Worm (Caenorhabditis elegans) whole organism, L4 larva: ENCODE measurements around the gene Y62H9A.8.

Source experiments
- F49E8.2 ChIP-seq: sonication (generic microtip); optimal IDR thresholded peaks from 2 replicates; lab custom pipeline; 2016; ENCODE audit warnings: missing compliant biosample characterization, mild to moderate bottlenecking, missing genetic modification characterization, borderline replicate concordance
- T20F7.1 ChIP-seq: fragments of 200-800 bp; sonication (Bioruptor generic); optimal IDR thresholded peaks from 2 replicates; lab custom pipeline; 2018; ENCODE audit warnings: mild to moderate bottlenecking, missing genetic modification characterization, missing compliant biosample characterization
- Y105C5A.15 ChIP-seq: fragments of 200-800 bp; sonication (Bioruptor generic); IDR thresholded peaks from 2 replicates; pipeline ENCODE4 v1.3.6; 2022; ENCODE audit warnings: missing genetic modification characterization, missing compliant biosample characterization
- Y5F2A.4 ChIP-seq: fragments of 200-800 bp; sonication (Bioruptor generic); optimal IDR thresholded peaks from 2 replicates; lab custom pipeline; 2018; ENCODE audit warnings: mild to moderate bottlenecking, missing genetic modification characterization, missing compliant biosample characterization
- ZK546.5 ChIP-seq, 2 experiments: sonication (generic microtip); optimal IDR thresholded peaks; 2 replicates each; lab custom pipeline; 2017; ENCODE audit warnings: missing biosample characterization in 2 of 2, missing genetic modification characterization in 2 of 2
- aha-1 ChIP-seq: fragments of 150-350 bp; peaks from one replicate; lab custom pipeline; 2014; ENCODE audit warnings: missing biosample characterization, missing genetic modification characterization
- ceh-20 ChIP-seq: fragments of 200-800 bp; sonication (Bioruptor generic); IDR thresholded peaks from 2 replicates; pipeline ENCODE4 v1.3.6; 2022; ENCODE audit warnings: missing genetic modification reagents, missing genetic modification characterization, missing compliant biosample characterization
- cey-2 ChIP-seq: sonication (generic microtip); optimal IDR thresholded peaks from 3 replicates; lab custom pipeline; 2017; ENCODE audit warnings: missing genetic modification characterization, mild to moderate bottlenecking, missing compliant biosample characterization, antibody characterized with exemption, borderline replicate concordance; ENCODE audit not compliant: insufficient read depth
- daf-16 ChIP-seq, 3 experiments: sonication (generic microtip); optimal IDR thresholded peaks; 2 replicates each; lab custom pipeline; 2016 to 2017; ENCODE audit warnings: missing genetic modification characterization in 3 of 3, missing genetic modification reagents in 3 of 3, mild to moderate bottlenecking in 2 of 3, missing compliant biosample characterization in 2 of 3, missing biosample characterization in 1 of 3, moderate library complexity in 1 of 3
- dmd-6 ChIP-seq: fragments of 200-800 bp; sonication (Bioruptor generic); IDR thresholded peaks from 2 replicates; pipeline ENCODE4 v1.3.6; 2022; ENCODE audit warnings: missing genetic modification reagents, missing genetic modification characterization, missing compliant biosample characterization
- dmd-8 ChIP-seq: fragments of 200-800 bp; sonication (Bioruptor generic); IDR thresholded peaks from 2 replicates; pipeline ENCODE4 v1.3.6; 2022; ENCODE audit warnings: missing genetic modification characterization, missing compliant biosample characterization
- dmd-9 ChIP-seq: fragments of 200-800 bp; sonication (Bioruptor generic); IDR thresholded peaks from 2 replicates; pipeline ENCODE4 v1.3.6; 2022; ENCODE audit warnings: missing genetic modification reagents, missing genetic modification characterization, missing compliant biosample characterization
- dve-1 ChIP-seq: sonication (generic microtip); optimal IDR thresholded peaks from 2 replicates; lab custom pipeline; 2017; ENCODE audit warnings: antibody characterized with exemption, mild to moderate bottlenecking, missing genetic modification characterization, missing compliant biosample characterization; ENCODE audit not compliant: insufficient read depth
- gei-8 ChIP-seq: fragments of 200-800 bp; sonication (Bioruptor generic); optimal IDR thresholded peaks from 2 replicates; lab custom pipeline; 2018; ENCODE audit warnings: mild to moderate bottlenecking, missing genetic modification characterization, missing compliant biosample characterization
- hif-1 ChIP-seq, 2 experiments: sonication (generic microtip); optimal IDR thresholded peaks; 2 replicates each; lab custom pipeline; 2016 to 2017; ENCODE audit warnings: missing compliant biosample characterization in 2 of 2, missing genetic modification characterization in 2 of 2, missing genetic modification reagents in 2 of 2, missing genotype in 2 of 2, mild to moderate bottlenecking in 1 of 2
- lin-1 ChIP-seq: fragments of 200-800 bp; sonication (Bioruptor generic); IDR thresholded peaks from 2 replicates; pipeline ENCODE4 v1.3.6; 2022; ENCODE audit warnings: missing genetic modification reagents, missing genetic modification characterization, missing compliant biosample characterization
- lin-13 ChIP-seq: fragments of 150-350 bp; optimal IDR thresholded peaks from 2 replicates; lab custom pipeline; 2014; ENCODE audit warnings: missing biosample characterization, missing genetic modification reagents, missing genetic modification characterization
- lin-29 ChIP-seq: fragments of 200-800 bp; sonication (Bioruptor generic); IDR thresholded peaks from 2 replicates; pipeline ENCODE4 v1.3.6; 2022; ENCODE audit warnings: missing genetic modification reagents, missing genetic modification characterization, missing compliant biosample characterization
- mdl-1 ChIP-seq, 2 experiments: fragments of 150-350 bp in 1 of 2; sonication (generic microtip) in 1 of 2; optimal IDR thresholded peaks; 2 replicates each; lab custom pipeline; 2014 to 2017; ENCODE audit warnings: missing biosample characterization in 2 of 2, missing genetic modification characterization in 2 of 2
- mdt-29 ChIP-seq: fragments of 200-800 bp; sonication (Bioruptor generic); IDR thresholded peaks from 2 replicates; pipeline ENCODE4 v1.3.6; 2022; ENCODE audit warnings: missing genetic modification reagents, missing genetic modification characterization, missing compliant biosample characterization
- mxl-2 ChIP-seq: fragments of 200-800 bp; sonication (Bioruptor generic); conservative IDR thresholded peaks from 2 replicates; pipeline ENCODE4 v1.3.6; 2022; ENCODE audit warnings: missing genetic modification reagents, missing genetic modification characterization, missing compliant biosample characterization
- mxl-3 ChIP-seq: fragments of 200-800 bp; sonication (Bioruptor generic); optimal IDR thresholded peaks from 2 replicates; lab custom pipeline; 2018; ENCODE audit warnings: mild to moderate bottlenecking, missing genetic modification characterization, missing compliant biosample characterization
- nhr-102 ChIP-seq: sonication (generic microtip); optimal IDR thresholded peaks from 2 replicates; lab custom pipeline; 2016; ENCODE audit warnings: mild to moderate bottlenecking, missing genetic modification characterization, moderate library complexity, missing compliant biosample characterization
- nhr-111 ChIP-seq: fragments of 200-800 bp; sonication (Bioruptor generic); optimal IDR thresholded peaks from 2 replicates; lab custom pipeline; 2018; ENCODE audit warnings: mild to moderate bottlenecking, missing genetic modification characterization, missing compliant biosample characterization
- nhr-28 ChIP-seq: fragments of 150-350 bp; optimal IDR thresholded peaks from 2 replicates; lab custom pipeline; 2014; ENCODE audit warnings: missing biosample characterization, missing genetic modification characterization
- nhr-42 ChIP-seq: fragments of 200-800 bp; sonication (Bioruptor generic); IDR thresholded peaks from 2 replicates; pipeline ENCODE4 v1.3.6; 2022; ENCODE audit warnings: missing genetic modification characterization, missing compliant biosample characterization
- nhr-48 ChIP-seq: sonication (generic microtip); optimal IDR thresholded peaks from 2 replicates; lab custom pipeline; 2016; ENCODE audit warnings: mild to moderate bottlenecking, missing genetic modification characterization, missing compliant biosample characterization
- nhr-76 ChIP-seq: fragments of 150-350 bp; optimal IDR thresholded peaks from 2 replicates; lab custom pipeline; 2014; ENCODE audit warnings: missing biosample characterization, missing genetic modification characterization
- nhr-77 ChIP-seq: fragments of 150-350 bp; optimal IDR thresholded peaks from 2 replicates; lab custom pipeline; 2014; ENCODE audit warnings: missing biosample characterization, missing genetic modification characterization
- php-3 ChIP-seq: fragments of 200-800 bp; sonication (Bioruptor generic); IDR thresholded peaks from 2 replicates; pipeline ENCODE4 v1.3.6; 2022; ENCODE audit warnings: missing genetic modification reagents, missing genetic modification characterization, missing compliant biosample characterization
- pqm-1 ChIP-seq: sonication (generic microtip); optimal IDR thresholded peaks from 2 replicates; lab custom pipeline; 2017; ENCODE audit warnings: missing biosample characterization, missing genetic modification characterization
- snpc-1.2 ChIP-seq: fragments of 200-800 bp; sonication (Bioruptor generic); IDR thresholded peaks from 2 replicates; pipeline ENCODE4 v1.3.6; 2022; ENCODE audit warnings: missing genetic modification reagents, missing genetic modification characterization, missing compliant biosample characterization
- spr-3 ChIP-seq: fragments of 200-800 bp; sonication (Bioruptor generic); optimal IDR thresholded peaks from 2 replicates; lab custom pipeline; 2018; ENCODE audit warnings: mild to moderate bottlenecking, missing genetic modification characterization, missing compliant biosample characterization
- tra-1 ChIP-seq: fragments of 200-800 bp; sonication (Bioruptor generic); IDR thresholded peaks from 2 replicates; pipeline ENCODE4 v1.3.6; 2022; ENCODE audit warnings: missing genetic modification reagents, missing genetic modification characterization, missing compliant biosample characterization
- zag-1 ChIP-seq: fragments of 150-350 bp; optimal IDR thresholded peaks from 2 replicates; lab custom pipeline; 2014; ENCODE audit warnings: missing biosample characterization, missing genetic modification characterization
- zip-11 ChIP-seq: fragments of 200-800 bp; sonication (Bioruptor generic); IDR thresholded peaks from 2 replicates; pipeline ENCODE4 v1.3.6; 2022; ENCODE audit warnings: missing genetic modification characterization, missing compliant biosample characterization
- zip-2 ChIP-seq: fragments of 150-350 bp; optimal IDR thresholded peaks from 2 replicates; lab custom pipeline; 2014; ENCODE audit warnings: missing biosample characterization, missing genetic modification characterization
- ztf-11 ChIP-seq: fragments of 150-350 bp; optimal IDR thresholded peaks from 2 replicates; lab custom pipeline; 2014; ENCODE audit warnings: missing biosample characterization, missing genetic modification characterization
- ztf-7 ChIP-seq: fragments of 150-350 bp; optimal IDR thresholded peaks from 2 replicates; lab custom pipeline; 2014; ENCODE audit warnings: missing biosample characterization, missing genetic modification characterization

Y62H9A.8 gene

DNA sequence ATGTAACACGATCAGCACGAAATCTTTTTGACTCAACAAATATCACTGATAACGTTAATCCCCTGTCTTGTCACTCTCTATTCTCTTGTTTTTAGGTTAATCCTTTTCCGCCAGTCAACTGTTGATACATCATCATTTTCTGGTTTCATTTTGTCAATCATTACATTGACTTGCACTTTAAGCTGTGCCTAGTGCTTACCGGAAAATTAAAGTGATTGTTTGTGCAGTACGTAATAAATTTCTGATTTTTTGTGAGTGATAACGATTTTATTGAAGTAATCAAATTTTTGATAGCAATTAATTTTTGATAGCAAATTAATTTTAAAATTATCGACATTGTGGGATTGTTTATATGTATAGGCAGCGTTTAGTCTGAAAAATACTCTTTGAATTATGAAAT lies 16.9 kb upstream of the Y62H9A.8 start:
- no peak for TF ChIP-seq lin-29
- TF ChIP-seq gei-8 = no peak
- peak; percentile 89 for TF ChIP-seq pqm-1
- TF ChIP-seq ZK546.5 (tag; optimal IDR thresholded peaks at IDR 0.05; lab: Kevin White, UChicago) = no peak
- peak; percentile 90 for TF ChIP-seq php-3 (GFP tag; lab: Robert Waterston, UW)
- no peak for TF ChIP-seq mxl-2
- TF ChIP-seq nhr-28 (tag; lab: Kevin White, UChicago) = peak; percentile 61
- TF ChIP-seq dmd-6 (GFP tag; lab: Robert Waterston, UW) = peak; percentile 67
- TF ChIP-seq dve-1 (tag; lab: Kevin White, UChicago) = peak; percentile 62
- no peak for TF ChIP-seq daf-16 (GFP tag; optimal IDR thresholded peaks at IDR 0.05; lab: Kevin White, UChicago)
- TF ChIP-seq daf-16 (tag; optimal IDR thresholded peaks at IDR 0.05; lab: Kevin White, UChicago) = peak; percentile 94
- 0 out of 2 replicates have a peak, but pooled peaks have one; percentile 29 for TF ChIP-seq lin-1 (GFP tag; lab: Robert Waterston, UW)
- peak; percentile 55; the same call in 1 of the 2 replicates for TF ChIP-seq tra-1 (GFP tag; lab: Robert Waterston, UW)
- TF ChIP-seq mxl-3 (GFP tag; lab: Kevin White, UChicago) = no peak
- peak; percentile 85 for TF ChIP-seq nhr-77 (tag; lab: Kevin White, UChicago)
- no peak for TF ChIP-seq F49E8.2
- no peak for TF ChIP-seq Y105C5A.15 (GFP tag; lab: Robert Waterston, UW)

DNA sequence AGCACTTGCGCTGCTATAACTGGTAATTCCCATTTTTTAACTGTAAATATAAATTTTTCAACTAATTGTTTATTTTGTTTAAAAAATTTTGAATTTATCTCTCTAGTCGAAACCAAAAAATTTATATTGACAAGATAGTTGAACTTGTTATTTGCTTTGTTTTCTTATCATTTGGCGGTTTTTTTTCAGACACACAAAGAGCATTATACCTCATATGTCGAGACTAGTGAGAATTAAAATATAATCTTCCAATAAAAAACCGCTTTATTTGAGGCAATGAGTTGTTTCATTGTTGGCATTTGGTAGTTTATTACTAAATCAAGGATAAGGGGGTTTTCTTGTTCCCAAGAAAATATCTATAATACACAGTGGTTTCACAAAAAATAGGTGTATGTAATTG lies 16.0 kb upstream of the Y62H9A.8 start:
- TF ChIP-seq Y5F2A.4 (GFP tag; lab: Kevin White, UChicago) (no peak), mdt-29 (GFP tag; lab: Robert Waterston, UW) (no peak), ztf-11 (tag; lab: Kevin White, UChicago) (no peak), lin-13 (GFP tag; lab: Kevin White, UChicago) (no peak), daf-16 (GFP tag; optimal IDR thresholded peaks at IDR 0.05; lab: Kevin White, UChicago) (no peak), daf-16 (tag; optimal IDR thresholded peaks at IDR 0.05; lab: Kevin White, UChicago) (peak; percentile 55), pqm-1 (peak; percentile 16), snpc-1.2 (GFP tag; lab: Robert Waterston, UW) (no peak), spr-3 (GFP tag; lab: Kevin White, UChicago) (no peak), aha-1 (peak; percentile 70), ZK546.5 (tag; optimal IDR thresholded peaks at IDR 0.05; lab: Kevin White, UChicago) (no peak), ztf-7 (no peak), nhr-111 (GFP tag; lab: Kevin White, UChicago) (no peak), nhr-42 (GFP tag; lab: Robert Waterston, UW) (no peak), ceh-20 (no peak), mxl-3 (GFP tag; lab: Kevin White, UChicago) (no peak), dmd-9 (GFP tag; lab: Robert Waterston, UW) (no peak)
- TF ChIP-seq, all 104 proteins: peak for 3

DNA sequence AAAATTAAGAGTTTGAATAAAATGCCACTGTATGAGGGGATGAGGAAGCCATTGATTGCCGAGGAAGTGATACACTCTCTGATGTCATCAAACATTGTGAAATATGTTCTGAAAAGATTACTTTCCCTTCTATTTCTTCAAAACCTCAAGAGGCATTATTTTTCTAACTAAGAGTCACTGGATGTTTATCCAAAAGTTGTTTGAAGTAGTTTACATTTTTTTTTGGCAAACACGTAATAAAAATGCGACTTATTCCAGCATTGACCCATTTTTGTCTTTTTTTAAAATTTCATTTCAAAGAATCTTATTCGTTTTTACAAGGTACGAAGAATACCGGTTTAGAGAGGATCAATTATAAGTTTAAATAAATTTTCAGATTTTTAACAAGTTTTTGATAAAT lies 15.0 kb upstream of the Y62H9A.8 start, which contains the start of gene Y62H9A.11:
TSS of gene Y62H9A.11 (minus strand) at position 101 of the 400 bp plus-strand sequence.
- no peak for TF ChIP-seq mdl-1 (tag; optimal IDR thresholded peaks at IDR 0.05; lab: Kevin White, UChicago)
- TF ChIP-seq nhr-76 = no peak
- no peak for TF ChIP-seq dmd-8 (GFP tag; lab: Robert Waterston, UW)
- no peak for TF ChIP-seq T20F7.1 (GFP tag; lab: Kevin White, UChicago)
- TF ChIP-seq cey-2 (tag; lab: Kevin White, UChicago) = no peak
- TF ChIP-seq nhr-48 (tag; lab: Kevin White, UChicago) = no peak
- no peak for TF ChIP-seq nhr-102 (tag; lab: Kevin White, UChicago)
- TF ChIP-seq hif-1 (tag; optimal IDR thresholded peaks at IDR 0.05; lab: Kevin White, UChicago) = no peak
- TF ChIP-seq zag-1 (tag; lab: Kevin White, UChicago) = no peak
- no peak for TF ChIP-seq dmd-9 (GFP tag; lab: Robert Waterston, UW)
- TF ChIP-seq zip-11 = no peak
- TF ChIP-seq zip-2 = no peak
